Fruit fly (Drosophila melanogaster) whole organism, prepupa: ENCODE results near the gene CG16721.
A peak's percentile ranks its signal among the peaks of the same experiment; 100 is the strongest.

Experiments
- Blimp-1 ChIP-seq: fragments of 200-800 bp; sonication (Bioruptor generic); optimal IDR thresholded peaks from 3 replicates; lab custom pipeline; 2017; ENCODE audit warnings: missing biosample characterization, missing genetic modification characterization, mild to moderate bottlenecking, moderate library complexity, missing genetic modification reagents
- CG10631 ChIP-seq: fragments of 200-800 bp; sonication (Bioruptor generic); optimal IDR thresholded peaks from 2 replicates; lab custom pipeline; 2016; ENCODE audit warnings: missing biosample characterization, missing genetic modification characterization
- CG10669 ChIP-seq: fragments of 200-800 bp; sonication (Bioruptor generic); optimal IDR thresholded peaks from 3 replicates; lab custom pipeline; 2018; ENCODE audit warnings: missing biosample characterization, mild to moderate bottlenecking, missing genetic modification characterization, moderate library complexity
- CG15336 ChIP-seq: fragments of 200-800 bp; sonication (Bioruptor generic); IDR thresholded peaks from 2 replicates; pipeline ENCODE4 v1.3.6; 2022; ENCODE audit warnings: missing biosample characterization, missing genetic modification characterization
- CG1621 ChIP-seq: fragments of 200-800 bp; sonication (Bioruptor generic); optimal IDR thresholded peaks from 3 replicates; lab custom pipeline; 2018; ENCODE audit warnings: missing biosample characterization, mild to moderate bottlenecking, missing genetic modification characterization
- CG3032 ChIP-seq: fragments of 200-800 bp; optimal IDR thresholded peaks from 2 replicates; lab custom pipeline; 2019; ENCODE audit warnings: missing biosample characterization, mild to moderate bottlenecking, missing genetic modification characterization, moderate library complexity
- CG31627 ChIP-seq: fragments of 200-800 bp; sonication (Bioruptor generic); optimal IDR thresholded peaks from 3 replicates; lab custom pipeline; 2016; ENCODE audit warnings: missing biosample characterization, missing genetic modification characterization
- CG32006 ChIP-seq: fragments of 200-800 bp; sonication (Bioruptor generic); optimal IDR thresholded peaks from 3 replicates; lab custom pipeline; 2017; ENCODE audit warnings: missing biosample characterization, mild to moderate bottlenecking, missing genetic modification characterization
- CG3919 ChIP-seq: fragments of 200-800 bp; sonication (Bioruptor generic); optimal IDR thresholded peaks from 3 replicates; lab custom pipeline; 2016; ENCODE audit warnings: missing biosample characterization, missing genetic modification characterization
- CG4318 ChIP-seq: fragments of 200-800 bp; sonication (Bioruptor generic); optimal IDR thresholded peaks from 3 replicates; lab custom pipeline; 2017; ENCODE audit warnings: missing biosample characterization, mild to moderate bottlenecking, missing genetic modification characterization
- CG6163 ChIP-seq: fragments of 200-800 bp; sonication (Bioruptor generic); IDR thresholded peaks from 3 replicates; pipeline ENCODE4 v1.3.6; 2022; ENCODE audit warnings: missing biosample characterization, missing genetic modification characterization
- CG6792 ChIP-seq: fragments of 200-800 bp; sonication (Bioruptor generic); optimal IDR thresholded peaks from 3 replicates; lab custom pipeline; 2016; ENCODE audit warnings: missing biosample characterization, missing genetic modification characterization
- CG6808 ChIP-seq: fragments of 200-800 bp; sonication (Bioruptor generic); optimal IDR thresholded peaks from 3 replicates; lab custom pipeline; 2017; ENCODE audit warnings: missing biosample characterization, missing genetic modification characterization, mild to moderate bottlenecking, moderate library complexity, missing genetic modification reagents
- CG7368 ChIP-seq: fragments of 200-800 bp; sonication (Bioruptor generic); optimal IDR thresholded peaks from 3 replicates; lab custom pipeline; 2016; ENCODE audit warnings: missing biosample characterization, missing genetic modification characterization
- CG8119 ChIP-seq: fragments of 200-800 bp; sonication (Bioruptor generic); IDR thresholded peaks from 3 replicates; pipeline ENCODE4 v1.3.6; 2022; ENCODE audit warnings: missing biosample characterization, missing genetic modification characterization
- CG8319 ChIP-seq: fragments of 200-800 bp; sonication (Bioruptor generic); optimal IDR thresholded peaks from 3 replicates; lab custom pipeline; 2016; ENCODE audit warnings: missing biosample characterization, missing genetic modification characterization
- CG9139 ChIP-seq: fragments of 200-800 bp; sonication (Bioruptor generic); optimal IDR thresholded peaks from 3 replicates; lab custom pipeline; 2017; ENCODE audit warnings: missing biosample characterization, mild to moderate bottlenecking, missing genetic modification characterization
- Eip75B ChIP-seq: fragments of 200-800 bp; sonication (Bioruptor generic); optimal IDR thresholded peaks from 3 replicates; lab custom pipeline; 2016; ENCODE audit warnings: missing biosample characterization, missing genetic modification characterization
- Eip78C ChIP-seq: fragments of 200-800 bp; sonication (Bioruptor generic); peaks from one replicate; lab custom pipeline; 2016; ENCODE audit warnings: missing biosample characterization, missing genetic modification characterization
- Eip93F ChIP-seq: fragments of 200-800 bp; sonication (Bioruptor generic); optimal IDR thresholded peaks from 2 replicates; lab custom pipeline; 2016; ENCODE audit warnings: missing biosample characterization, mild to moderate bottlenecking, missing genetic modification characterization
- Ets96B ChIP-seq: fragments of 200-800 bp; optimal IDR thresholded peaks from 2 replicates; lab custom pipeline; 2019; ENCODE audit warnings: missing biosample characterization, mild to moderate bottlenecking, missing genetic modification characterization, moderate library complexity
- Gug ChIP-seq: fragments of 200-800 bp; sonication (Bioruptor generic); IDR thresholded peaks from 2 replicates; pipeline ENCODE4 v1.3.6; 2022; ENCODE audit warnings: missing biosample characterization, missing genetic modification characterization
- Hr39 ChIP-seq: fragments of 200-800 bp; sonication (Bioruptor generic); optimal IDR thresholded peaks from 2 replicates; lab custom pipeline; 2016; ENCODE audit warnings: missing biosample characterization, missing genetic modification characterization
- Hr4 ChIP-seq: fragments of 200-800 bp; sonication (Bioruptor generic); optimal IDR thresholded peaks from 3 replicates; lab custom pipeline; 2016; ENCODE audit warnings: missing biosample characterization, missing genetic modification characterization
- Lpt ChIP-seq: fragments of 200-800 bp; sonication (Bioruptor generic); optimal IDR thresholded peaks from 3 replicates; lab custom pipeline; 2016; ENCODE audit warnings: missing biosample characterization, missing genetic modification characterization
- Met ChIP-seq: fragments of 200-800 bp; sonication (Bioruptor generic); optimal IDR thresholded peaks from 3 replicates; lab custom pipeline; 2016; ENCODE audit warnings: missing biosample characterization, missing genetic modification characterization
- OdsH ChIP-seq: fragments of 200-800 bp; sonication (Bioruptor generic); optimal IDR thresholded peaks from 3 replicates; lab custom pipeline; 2016; ENCODE audit warnings: missing biosample characterization, missing genetic modification characterization
- Smox ChIP-seq: fragments of 200-800 bp; sonication (Bioruptor generic); optimal IDR thresholded peaks from 3 replicates; lab custom pipeline; 2016; ENCODE audit warnings: missing biosample characterization, missing genetic modification characterization
- Sox14 ChIP-seq: fragments of 200-800 bp; sonication (Bioruptor generic); optimal IDR thresholded peaks from 3 replicates; lab custom pipeline; 2016; ENCODE audit warnings: missing biosample characterization, missing genetic modification characterization
- achi ChIP-seq: fragments of 200-800 bp; sonication (Bioruptor generic); optimal IDR thresholded peaks from 3 replicates; lab custom pipeline; 2016; ENCODE audit warnings: missing biosample characterization, missing genetic modification characterization
- acj6 ChIP-seq: fragments of 200-800 bp; sonication (Bioruptor generic); optimal IDR thresholded peaks from 3 replicates; lab custom pipeline; 2016; ENCODE audit warnings: missing biosample characterization, missing genetic modification characterization
- cyc ChIP-seq: fragments of 200-800 bp; sonication (Bioruptor generic); optimal IDR thresholded peaks from 3 replicates; lab custom pipeline; 2016; ENCODE audit warnings: missing biosample characterization, missing genetic modification characterization
- dac ChIP-seq: fragments of 200-800 bp; sonication (Bioruptor generic); optimal IDR thresholded peaks from 2 replicates; lab custom pipeline; 2017; ENCODE audit warnings: missing biosample characterization, mild to moderate bottlenecking, missing genetic modification characterization
- dsx ChIP-seq: fragments of 200-800 bp; optimal IDR thresholded peaks from 3 replicates; lab custom pipeline; 2019; ENCODE audit warnings: missing biosample characterization, mild to moderate bottlenecking, missing genetic modification characterization, moderate library complexity; ENCODE audit not compliant: poor library complexity, severe bottlenecking
- eg ChIP-seq: fragments of 200-800 bp; sonication (Bioruptor generic); IDR thresholded peaks from 3 replicates; pipeline ENCODE4 v1.3.6; 2022; ENCODE audit warnings: missing biosample characterization, missing genetic modification characterization
- esn ChIP-seq: fragments of 200-800 bp; sonication (Bioruptor generic); optimal IDR thresholded peaks from 2 replicates; lab custom pipeline; 2016; ENCODE audit warnings: missing biosample characterization, mild to moderate bottlenecking, missing genetic modification characterization, moderate library complexity
- fd85E ChIP-seq: fragments of 200-800 bp; sonication (Bioruptor generic); optimal IDR thresholded peaks from 3 replicates; lab custom pipeline; 2016; ENCODE audit warnings: missing biosample characterization, missing genetic modification characterization
- fkh ChIP-seq: fragments of 200-800 bp; sonication (Bioruptor generic); optimal IDR thresholded peaks from 3 replicates; lab custom pipeline; 2017; ENCODE audit warnings: missing biosample characterization, mild to moderate bottlenecking, missing genetic modification characterization, moderate library complexity
- lz ChIP-seq: fragments of 200-800 bp; sonication (Bioruptor generic); optimal IDR thresholded peaks from 3 replicates; lab custom pipeline; 2016; ENCODE audit warnings: missing biosample characterization, missing genetic modification characterization
- net ChIP-seq: fragments of 200-800 bp; sonication (Bioruptor generic); optimal IDR thresholded peaks from 3 replicates; lab custom pipeline; 2016; ENCODE audit warnings: missing biosample characterization, missing genetic modification characterization
- pdm3 ChIP-seq: fragments of 200-800 bp; sonication (Bioruptor generic); optimal IDR thresholded peaks from 3 replicates; lab custom pipeline; 2016; ENCODE audit warnings: missing biosample characterization, missing genetic modification characterization
- ss ChIP-seq, 2 experiments: fragments of 200-800 bp; sonication (Bioruptor generic); optimal IDR thresholded peaks; 2 replicates in 1 of 2; 3 replicates in 1 of 2; lab custom pipeline; 2017 to 2018; ENCODE audit warnings: mild to moderate bottlenecking in 2 of 2, missing biosample characterization in 2 of 2, missing genetic modification characterization in 2 of 2, moderate library complexity in 1 of 2
- svp ChIP-seq: fragments of 200-800 bp; sonication (Bioruptor generic); peaks from one replicate; lab custom pipeline; 2016; ENCODE audit warnings: missing biosample characterization, missing genetic modification characterization
- topi ChIP-seq: fragments of 200-800 bp; sonication (Bioruptor generic); optimal IDR thresholded peaks from 3 replicates; lab custom pipeline; 2016; ENCODE audit warnings: missing biosample characterization, missing genetic modification characterization

CG16721 gene

dm6 chrX:5905086-5905400 is 25.4 kb downstream of the CG16721 start:
- TF ChIP-seq esn (GFP tag; lab: Kevin White, UChicago) (no peak), CG9139 (no peak), Eip78C (GFP tag; lab: Kevin White, UChicago) (peak; percentile 61), Hr4 (GFP tag; lab: Kevin White, UChicago) (no peak), CG8119 (GFP tag; lab: Robert Waterston, UW) (no peak), CG3919 (GFP tag; lab: Kevin White, UChicago) (peak; percentile 8), topi (GFP tag; lab: Kevin White, UChicago) (no peak), Hr39 (GFP tag; lab: Kevin White, UChicago) (no peak), fkh (no peak), CG6792 (GFP tag; lab: Kevin White, UChicago) (no peak), dac (GFP tag; lab: Kevin White, UChicago) (no peak), Met (GFP tag; lab: Kevin White, UChicago) (peak; percentile 7), ss (GFP tag; optimal IDR thresholded peaks at IDR 0.05; lab: Kevin White, UChicago) (no peak), Blimp-1 (GFP tag; lab: Kevin White, UChicago) (no peak), CG4318 (GFP tag; lab: Kevin White, UChicago) (no peak), acj6 (GFP tag; lab: Kevin White, UChicago) (peak; percentile 13), lz (no peak), CG3032 (tag; lab: Kevin White, UChicago) (no peak), net (GFP tag; lab: Kevin White, UChicago) (no peak), CG7368 (GFP tag; lab: Kevin White, UChicago) (no peak), CG8319 (no peak), CG10631 (GFP tag; lab: Kevin White, UChicago) (peak; percentile 11), CG32006 (GFP tag; lab: Kevin White, UChicago) (peak; percentile 62), cyc (GFP tag; lab: Kevin White, UChicago) (no peak), CG31627 (GFP tag; lab: Kevin White, UChicago) (no peak), CG6808 (GFP tag; lab: Kevin White, UChicago) (peak; percentile 4), achi (peak; percentile 32), CG15336 (GFP tag; lab: Robert Waterston, UW) (peak; percentile 45), CG10669 (no peak), OdsH (GFP tag; lab: Kevin White, UChicago) (no peak), Eip93F (no peak), Eip75B (GFP tag; lab: Kevin White, UChicago) (no peak), Ets96B (tag; lab: Kevin White, UChicago) (no peak)

dm6 chrX:5905446-5905845 is 25.8 kb downstream of the CG16721 start, which contains the start of gene CG4020:
Gene CG4020 (plus strand): TSS chrX:5905746.
- TF ChIP-seq CG4318 (GFP tag; lab: Kevin White, UChicago) (no peak), CG32006 (GFP tag; lab: Kevin White, UChicago) (no peak), svp (GFP tag; lab: Kevin White, UChicago) (peak; percentile 55), CG15336 (GFP tag; lab: Robert Waterston, UW) (no peak), dsx (peak; percentile 5), fkh (no peak)

DNA sequence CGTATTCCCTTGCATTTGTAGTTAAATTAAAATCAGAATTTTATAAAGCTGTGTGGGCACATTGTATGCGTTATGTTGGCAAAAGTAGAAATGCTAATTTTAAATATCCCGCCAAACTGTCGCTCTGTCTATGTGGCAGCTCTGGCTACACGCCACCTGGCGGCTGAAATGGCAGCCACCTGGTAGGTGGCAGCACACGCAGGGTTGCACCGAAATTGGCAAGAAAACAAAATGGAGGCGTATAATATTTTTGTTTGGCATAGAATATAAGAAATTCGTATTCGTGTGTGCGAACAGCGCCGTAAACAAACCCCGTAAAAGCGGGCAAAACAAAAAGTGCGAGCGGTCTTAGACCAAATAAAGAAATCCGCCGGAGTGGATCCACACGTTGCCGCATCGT is 28.2 kb downstream of the CG16721 start, which contains the start of gene CG12236:
Gene CG12236 (plus strand): TSS at position 220 of the 400 bp plus-strand sequence.
- TF ChIP-seq Eip78C (GFP tag; lab: Kevin White, UChicago) (peak; percentile 48), Eip75B (GFP tag; lab: Kevin White, UChicago) (peak; percentile 43), CG3919 (GFP tag; lab: Kevin White, UChicago) (peak; percentile 33), CG6792 (GFP tag; lab: Kevin White, UChicago) (no peak), CG6808 (GFP tag; lab: Kevin White, UChicago) (peak; percentile 21), Hr39 (GFP tag; lab: Kevin White, UChicago) (peak; percentile 43), CG1621 (peak; percentile 54), Eip93F (no peak), pdm3 (GFP tag; lab: Kevin White, UChicago) (no peak), topi (GFP tag; lab: Kevin White, UChicago) (peak; percentile 39), Hr4 (GFP tag; lab: Kevin White, UChicago) (no peak), cyc (GFP tag; lab: Kevin White, UChicago) (peak; percentile 48), CG8319 (no peak), dsx (peak; percentile 15), eg (0 out of 3 replicates have a peak, but pooled peaks have one; percentile 32), CG6163 (GFP tag; lab: Robert Waterston, UW) (no peak), CG10669 (no peak), Sox14 (peak; percentile 46), fkh (no peak), Ets96B (tag; lab: Kevin White, UChicago) (no peak), esn (GFP tag; lab: Kevin White, UChicago) (peak; percentile 41), lz (peak; percentile 15), Met (GFP tag; lab: Kevin White, UChicago) (peak; percentile 24), ss (GFP tag; optimal IDR thresholded peaks at IDR 0.05; lab: Kevin White, UChicago) (no peak), Smox (no peak), CG31627 (GFP tag; lab: Kevin White, UChicago) (peak; percentile 35), OdsH (GFP tag; lab: Kevin White, UChicago) (no peak), fd85E (GFP tag; lab: Kevin White, UChicago) (no peak), CG3032 (tag; lab: Kevin White, UChicago) (peak; percentile 26), acj6 (GFP tag; lab: Kevin White, UChicago) (no peak), Gug (GFP tag; lab: Robert Waterston, UW) (no peak), Blimp-1 (GFP tag; lab: Kevin White, UChicago) (peak; percentile 20), Lpt (no peak)
- TF ChIP-seq, all 60 proteins: peak for 17
